Worm (Caenorhabditis elegans) whole organism, young adult: ENCODE measurements around the gene F38A5.8.
A peak's percentile ranks its signal among the peaks of the same experiment; 100 is the strongest.

Experiments used
- B0035.1 ChIP-seq: sonication (generic microtip); optimal IDR thresholded peaks from 2 replicates; lab custom pipeline; 2016; ENCODE audit warnings: missing genetic modification characterization, mild to moderate bottlenecking, missing compliant biosample characterization, missing genotype, missing genetic modification reagents
- B0261.1 ChIP-seq: sonication (generic microtip); optimal IDR thresholded peaks from 2 replicates; lab custom pipeline; 2016; ENCODE audit warnings: mild to moderate bottlenecking, missing genetic modification characterization, moderate library complexity, missing compliant biosample characterization
- B0336.3 ChIP-seq: fragments of 200-800 bp; sonication (Bioruptor generic); IDR thresholded peaks from 2 replicates; pipeline ENCODE4 v1.3.6; 2022; ENCODE audit warnings: missing genetic modification characterization, missing compliant biosample characterization
- F10E7.11 ChIP-seq: sonication (generic microtip); optimal IDR thresholded peaks from 2 replicates; lab custom pipeline; 2017; ENCODE audit warnings: mild to moderate bottlenecking, missing genetic modification characterization, moderate library complexity, missing compliant biosample characterization
- K12H6.12 ChIP-seq: fragments of 200-800 bp; sonication (Bioruptor generic); optimal IDR thresholded peaks from 2 replicates; lab custom pipeline; 2018; ENCODE audit warnings: mild to moderate bottlenecking, missing genetic modification characterization, missing compliant biosample characterization
- Y53G8AR.9 ChIP-seq: fragments of 200-800 bp; sonication (Bioruptor generic); conservative IDR thresholded peaks from 2 replicates; pipeline ENCODE4 v1.3.6; 2022; ENCODE audit warnings: missing genetic modification reagents, missing genetic modification characterization, missing compliant biosample characterization
- Y67H2A.10 ChIP-seq: fragments of 200-800 bp; sonication (Bioruptor generic); conservative IDR thresholded peaks from 2 replicates; pipeline ENCODE4 v1.3.6; 2022; ENCODE audit warnings: missing genetic modification reagents, missing genetic modification characterization, missing compliant biosample characterization
- ZK185.1 ChIP-seq: sonication (generic microtip); optimal IDR thresholded peaks from 2 replicates; lab custom pipeline; 2016; ENCODE audit warnings: mild to moderate bottlenecking, missing genetic modification characterization, missing compliant biosample characterization; ENCODE audit not compliant: poor library complexity, severe bottlenecking
- attf-5 ChIP-seq: fragments of 200-800 bp; sonication (Bioruptor generic); optimal IDR thresholded peaks from 2 replicates; lab custom pipeline; 2018; ENCODE audit warnings: mild to moderate bottlenecking, missing genetic modification characterization, missing compliant biosample characterization
- bed-2 ChIP-seq: fragments of 200-800 bp; sonication (Bioruptor generic); IDR thresholded peaks from 2 replicates; pipeline ENCODE4 v1.3.6; 2022; ENCODE audit warnings: missing genetic modification reagents, missing genetic modification characterization, missing compliant biosample characterization
- ccch-3 ChIP-seq: fragments of 200-800 bp; sonication (Bioruptor generic); optimal IDR thresholded peaks from 2 replicates; lab custom pipeline; 2018; ENCODE audit warnings: mild to moderate bottlenecking, missing genetic modification characterization, missing compliant biosample characterization
- ceh-27 ChIP-seq: fragments of 200-800 bp; sonication (Bioruptor generic); optimal IDR thresholded peaks from 2 replicates; lab custom pipeline; 2018; ENCODE audit warnings: mild to moderate bottlenecking, missing genetic modification characterization, moderate library complexity, missing compliant biosample characterization
- dpl-1 ChIP-seq: fragments of 150-350 bp; optimal IDR thresholded peaks from 2 replicates; lab custom pipeline; 2014; ENCODE audit warnings: missing biosample characterization, missing genetic modification reagents, missing genetic modification characterization
- efl-1 ChIP-seq: fragments of 150-350 bp; optimal IDR thresholded peaks from 2 replicates; lab custom pipeline; 2014; ENCODE audit warnings: missing biosample characterization, missing genetic modification reagents, missing genetic modification characterization
- egl-18 ChIP-seq: fragments of 200-800 bp; sonication (Bioruptor generic); IDR thresholded peaks from 2 replicates; pipeline ENCODE4 v1.3.6; 2022; ENCODE audit warnings: missing genetic modification reagents, missing genetic modification characterization, missing compliant biosample characterization
- egrh-3 ChIP-seq: fragments of 200-800 bp; sonication (Bioruptor generic); IDR thresholded peaks from 2 replicates; pipeline ENCODE4 v1.3.6; 2022; ENCODE audit warnings: missing genetic modification reagents, missing genetic modification characterization, missing compliant biosample characterization
- ets-4 ChIP-seq: fragments of 200-800 bp; sonication (Bioruptor generic); optimal IDR thresholded peaks from 2 replicates; lab custom pipeline; 2018; ENCODE audit warnings: mild to moderate bottlenecking, missing genetic modification characterization, missing compliant biosample characterization
- hlh-26 ChIP-seq: fragments of 200-800 bp; sonication (Bioruptor generic); conservative IDR thresholded peaks from 2 replicates; pipeline ENCODE4 v1.3.6; 2022; ENCODE audit warnings: missing genetic modification reagents, missing genetic modification characterization, missing compliant biosample characterization
- hmg-1.2 ChIP-seq: fragments of 200-800 bp; sonication (Bioruptor generic); IDR thresholded peaks from 2 replicates; pipeline ENCODE4 v1.3.6; 2022; ENCODE audit warnings: missing genetic modification reagents, missing genetic modification characterization, missing compliant biosample characterization
- hmg-20 ChIP-seq: fragments of 200-800 bp; sonication (Bioruptor generic); IDR thresholded peaks from 2 replicates; pipeline ENCODE4 v1.3.6; 2022; ENCODE audit warnings: missing genetic modification reagents, missing genetic modification characterization, missing compliant biosample characterization
- hsf-1 ChIP-seq: fragments of 200-800 bp; sonication (Bioruptor generic); IDR thresholded peaks from 2 replicates; pipeline ENCODE4 v1.3.6; 2022; ENCODE audit warnings: missing genetic modification reagents, missing genetic modification characterization, missing compliant biosample characterization
- lag-1 ChIP-seq: fragments of 200-800 bp; sonication (Bioruptor generic); IDR thresholded peaks from 2 replicates; pipeline ENCODE4 v1.3.6; 2022; ENCODE audit warnings: missing genetic modification reagents, missing genetic modification characterization, missing compliant biosample characterization
- mcd-1 ChIP-seq: fragments of 200-800 bp; sonication (Bioruptor generic); IDR thresholded peaks from 2 replicates; pipeline ENCODE4 v1.3.6; 2022; ENCODE audit warnings: missing genetic modification reagents, missing genetic modification characterization, missing compliant biosample characterization
- nhr-120 ChIP-seq: fragments of 200-800 bp; sonication (Bioruptor generic); IDR thresholded peaks from 2 replicates; pipeline ENCODE4 v1.3.6; 2022; ENCODE audit warnings: missing genetic modification characterization, missing compliant biosample characterization
- pbrm-1 ChIP-seq: fragments of 200-800 bp; sonication (Bioruptor generic); IDR thresholded peaks from 2 replicates; pipeline ENCODE4 v1.3.6; 2022; ENCODE audit warnings: missing genetic modification reagents, missing genetic modification characterization, missing compliant biosample characterization
- pha-4 ChIP-seq: fragments of 150-350 bp; sonication (generic microtip); optimal IDR thresholded peaks from 2 replicates; lab custom pipeline; 2014; ENCODE audit warnings: missing biosample characterization, missing genetic modification reagents, missing genetic modification characterization
- rpc-1 ChIP-seq, 2 experiments: fragments of 150-350 bp in 1 of 2; sonication (generic microtip) in 1 of 2; optimal IDR thresholded peaks; 2 replicates each; lab custom pipeline; 2014 to 2018; ENCODE audit warnings: missing biosample characterization in 1 of 2, missing genetic modification characterization in 1 of 2, missing genetic modification reagents in 1 of 2, missing genotype in 1 of 2
- sea-2 ChIP-seq: fragments of 200-800 bp; sonication (Bioruptor generic); IDR thresholded peaks from 2 replicates; pipeline ENCODE4 v1.3.6; 2022; ENCODE audit warnings: missing genetic modification characterization, missing compliant biosample characterization
- snpc-4 ChIP-seq, 5 experiments: fragments of 150-350 bp in 1 of 5; sonication (generic microtip) in 4 of 5; optimal IDR thresholded peaks; 2 replicates each; lab custom pipeline; 2014 to 2018; ENCODE audit warnings: missing genetic modification characterization in 5 of 5, missing biosample characterization in 3 of 5, antibody characterized with exemption in 2 of 5, mild to moderate bottlenecking in 2 of 5, missing compliant biosample characterization in 2 of 5, missing genotype in 2 of 5, moderate library complexity in 2 of 5, missing genetic modification reagents in 1 of 5
- tbp1 ChIP-seq: fragments of 200-800 bp; sonication (Bioruptor generic); optimal IDR thresholded peaks from 2 replicates; lab custom pipeline; 2018; ENCODE audit warnings: mild to moderate bottlenecking, missing genetic modification characterization, missing compliant biosample characterization
- tbx-9 ChIP-seq: sonication (generic microtip); optimal IDR thresholded peaks from 2 replicates; lab custom pipeline; 2016; ENCODE audit warnings: borderline replicate concordance, missing genetic modification characterization, inconsistent platforms, missing compliant biosample characterization
- unc-62 ChIP-seq: fragments of 150-350 bp; optimal IDR thresholded peaks from 2 replicates; lab custom pipeline; 2014; ENCODE audit warnings: missing biosample characterization, missing genetic modification reagents, missing genetic modification characterization
- xnd-1 ChIP-seq: sonication (generic microtip); optimal IDR thresholded peaks from 2 replicates; lab custom pipeline; 2016; ENCODE audit warnings: missing genotype, missing genetic modification reagents, missing genetic modification characterization, missing compliant biosample characterization
- zfh-2 ChIP-seq: fragments of 200-800 bp; sonication (Bioruptor generic); conservative IDR thresholded peaks from 2 replicates; pipeline ENCODE4 v1.3.6; 2022; ENCODE audit warnings: missing genetic modification reagents, missing genetic modification characterization, missing compliant biosample characterization
- ztf-26 ChIP-seq: sonication (generic microtip); optimal IDR thresholded peaks from 2 replicates; lab custom pipeline; 2017; ENCODE audit warnings: missing genetic modification characterization, missing compliant biosample characterization

The F38A5.8 gene

DNA sequence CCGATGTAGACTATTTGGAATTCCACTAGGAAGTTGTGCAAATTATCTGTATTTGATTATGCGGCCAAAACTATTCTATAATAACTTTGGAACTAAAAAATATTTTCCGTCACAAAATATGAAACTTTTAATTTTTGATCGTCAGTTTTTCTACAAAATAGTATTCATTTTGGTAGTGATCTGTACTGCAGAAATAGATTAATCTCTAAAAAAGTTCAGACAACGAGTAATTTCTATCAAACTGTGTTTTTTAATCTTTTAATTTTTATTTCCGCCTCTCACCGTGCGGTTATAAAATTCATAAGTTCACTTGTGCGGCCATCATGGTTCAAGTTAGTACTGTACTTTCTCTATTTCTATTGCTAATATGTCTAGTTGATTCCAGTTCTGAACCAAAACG lies 38.7 kb downstream of the F38A5.8 start, which contains the start of gene C01B10.7:
TSS of gene C01B10.7 (plus strand) at position 301 of the 400 bp plus-strand sequence.
- TF ChIP-seq efl-1 (GFP tag; lab: Kevin White, UChicago) = no peak
- TF ChIP-seq nhr-120 (GFP tag; lab: Robert Waterston, UW) = no peak

- TF ChIP-seq Y53G8AR.9 (GFP tag; lab: Robert Waterston, UW) (no peak), rpc-1 (optimal IDR thresholded peaks at IDR 0.05; lab: Kevin White, UChicago) (no peak), rpc-1 (tag; optimal IDR thresholded peaks at IDR 0.05; lab: Kevin White, UChicago) (no peak), Y67H2A.10 (GFP tag; lab: Robert Waterston, UW) (no peak), snpc-4 (GFP tag; optimal IDR thresholded peaks at IDR 0.05; lab: Kevin White, UChicago) (no peak), snpc-4 (tag; optimal IDR thresholded peaks at IDR 0.05; lab: Kevin White, UChicago) (no peak), efl-1 (GFP tag; lab: Kevin White, UChicago) (no peak), xnd-1 (tag; lab: Kevin White, UChicago) (no peak), pbrm-1 (GFP tag; lab: Robert Waterston, UW) (no peak), lag-1 (GFP tag; lab: Robert Waterston, UW) (no peak), ccch-3 (no peak), tbx-9 (tag; lab: Kevin White, UChicago) (no peak), dpl-1 (GFP tag; lab: Kevin White, UChicago) (no peak), ztf-26 (tag; lab: Kevin White, UChicago) (no peak), hlh-26 (GFP tag; lab: Robert Waterston, UW) (no peak)
Observed at ce11 chrIV:6639880-6640279, 40.3 kb downstream of the F38A5.8 start, which contains the start of gene C01B10.6. C01B10.6 (plus strand) TSS chrIV:6640180.

DNA sequence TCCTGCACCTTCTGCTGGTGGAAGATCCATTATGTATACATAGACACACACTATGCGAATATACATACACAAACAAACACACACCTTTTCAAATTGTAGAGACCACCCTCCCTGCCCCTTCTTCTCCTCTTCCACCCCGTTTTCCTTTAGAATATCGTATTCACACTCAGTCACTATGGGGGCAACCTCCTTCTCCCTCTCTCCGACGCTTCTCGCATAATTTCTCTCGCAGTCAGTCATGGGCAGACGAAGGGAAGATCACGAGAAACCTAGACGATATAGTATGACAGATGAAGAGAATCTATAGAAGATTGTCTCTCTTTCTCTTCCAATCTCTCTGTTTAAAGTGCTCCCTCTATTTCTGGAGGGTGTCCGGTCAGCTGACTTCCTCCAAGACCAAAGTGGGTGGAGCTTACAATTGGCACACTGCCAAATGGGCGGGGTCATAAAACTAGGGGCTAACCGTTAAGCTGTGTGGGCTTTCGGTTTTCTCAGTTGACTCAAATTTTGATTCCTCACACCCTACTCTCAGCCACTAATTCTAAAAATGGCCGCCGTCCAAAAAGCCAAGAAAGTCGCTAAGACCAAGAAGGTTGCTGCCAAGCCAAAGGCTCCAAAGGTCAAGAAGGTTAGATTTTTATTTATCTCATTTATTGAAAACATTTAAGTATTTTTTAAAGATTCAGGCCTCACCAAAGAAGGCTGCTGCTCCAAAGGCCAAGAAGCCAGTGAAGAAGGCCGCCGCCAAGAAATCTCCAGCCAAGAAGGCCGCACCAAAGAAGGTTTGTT lies 46.5 kb downstream of the F38A5.8 start, which contains the start of gene hil-7:
TSS of gene hil-7 (plus strand) at position 446 of the 789 bp plus-strand sequence.
- TF ChIP-seq ceh-27 (GFP tag; lab: Kevin White, UChicago) = peak; percentile 43
- peak; percentile 48; the same call in 1 of the 2 replicates for TF ChIP-seq hmg-1.2
- TF ChIP-seq pha-4 (tag; lab: Kevin White, UChicago) = no peak
- peak; percentile 54; the same call in 1 of the 2 replicates for TF ChIP-seq B0336.3
- peak; percentile 17 for TF ChIP-seq attf-5
- peak; percentile 28; the same call in 1 of the 2 replicates for TF ChIP-seq mcd-1 (GFP tag; lab: Robert Waterston, UW)
- TF ChIP-seq zfh-2 = no peak

- TF ChIP-seq rpc-1 (optimal IDR thresholded peaks at IDR 0.05; lab: Kevin White, UChicago) = no peak
- TF ChIP-seq rpc-1 (tag; optimal IDR thresholded peaks at IDR 0.05; lab: Kevin White, UChicago) = no peak
- no peak for TF ChIP-seq attf-5
- no peak for TF ChIP-seq unc-62 (GFP tag; lab: Kevin White, UChicago)
- TF ChIP-seq hlh-26 (GFP tag; lab: Robert Waterston, UW) = no peak
- no peak for TF ChIP-seq F10E7.11
- no peak for TF ChIP-seq ets-4 (GFP tag; lab: Kevin White, UChicago)
- TF ChIP-seq tbp1 (GFP tag; lab: Kevin White, UChicago) = no peak
- TF ChIP-seq B0035.1 (tag; lab: Kevin White, UChicago) = no peak
- no peak for TF ChIP-seq hmg-20 (GFP tag; lab: Robert Waterston, UW)
- no peak for TF ChIP-seq egl-18 (GFP tag; lab: Robert Waterston, UW)
- TF ChIP-seq K12H6.12 (tag; lab: Kevin White, UChicago) = no peak
- no peak for TF ChIP-seq hsf-1 (GFP tag; lab: Robert Waterston, UW)
- no peak for TF ChIP-seq ZK185.1 (tag; lab: Kevin White, UChicago)
- no peak for TF ChIP-seq sea-2 (GFP tag; lab: Robert Waterston, UW)
- TF ChIP-seq B0261.1 (tag; lab: Kevin White, UChicago) = no peak
- TF ChIP-seq egrh-3 (GFP tag; lab: Robert Waterston, UW) = no peak
- no peak for TF ChIP-seq pha-4 (tag; lab: Kevin White, UChicago)
- no peak for TF ChIP-seq bed-2 (GFP tag; lab: Robert Waterston, UW)
Observed at ce11 chrIV:6646905-6647304, 47.4 kb downstream of the F38A5.8 start.
